Worm (Caenorhabditis elegans): ENCODE data around the gene F09E10.1.
A peak's percentile ranks its signal among the peaks of the same experiment; 100 is the strongest.

The F09E10.1 gene

DNA sequence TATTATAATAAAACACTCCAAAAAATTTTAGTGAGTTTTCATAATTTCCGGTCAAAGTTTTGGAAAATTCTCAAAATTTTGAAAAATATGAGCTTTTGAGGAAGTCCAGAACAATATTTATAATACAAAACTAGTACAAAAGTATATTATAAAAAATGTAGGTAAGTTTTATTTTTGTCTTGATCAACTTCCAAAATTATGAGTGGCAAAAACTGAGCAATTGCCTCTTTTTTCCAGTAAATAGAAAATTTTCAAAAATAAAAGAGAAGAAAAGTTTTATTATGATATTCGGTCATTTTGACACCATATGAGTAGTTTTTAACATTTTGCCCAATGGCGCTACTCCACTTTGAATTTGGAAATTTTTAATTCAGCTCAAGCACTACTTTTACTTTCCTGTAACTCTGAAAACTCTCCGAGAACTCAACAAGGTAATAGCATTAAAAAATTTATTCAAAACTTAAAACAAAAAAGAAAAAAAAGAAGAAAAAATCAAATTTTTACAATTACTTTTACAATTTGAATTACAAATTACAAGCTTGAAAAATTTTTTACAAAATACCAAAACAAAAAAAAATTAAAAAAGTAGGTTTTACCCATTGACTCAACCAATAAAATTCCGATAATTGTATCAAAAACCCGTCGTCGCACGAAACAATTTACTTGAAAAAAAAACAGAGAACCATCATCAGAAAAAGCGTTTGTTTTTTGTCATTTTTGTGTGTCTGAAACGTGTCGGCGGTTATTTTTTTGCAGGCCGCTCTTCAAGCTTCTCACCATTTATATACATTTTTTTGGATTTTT is 1.3 kb downstream of the F09E10.1 start (continued):
- TF ChIP-seq ceh-91 (GFP tag; IDR thresholded peaks at IDR 0.05) (peak; percentile 39; the same call in 1 of the 2 replicates), cebp-2 (GFP tag; IDR thresholded peaks at IDR 0.05) (0 out of 2 replicates have a peak, but pooled peaks have one; percentile 45), ztf-3 (GFP tag; optimal IDR thresholded peaks at IDR 0.05) (peak; percentile 80), T26A5.8 (tag; optimal IDR thresholded peaks at IDR 0.05) (no peak), snpc-4 (GFP tag; optimal IDR thresholded peaks at IDR 0.05) (no peak), snpc-4 (tag; optimal IDR thresholded peaks at IDR 0.05) (no peak), lag-1 (GFP tag; IDR thresholded peaks at IDR 0.05) (0 out of 2 replicates have a peak, but pooled peaks have one; percentile 80), rcor-1 (GFP tag; IDR thresholded peaks at IDR 0.05) (peak; percentile 74), ceh-100 (GFP tag; IDR thresholded peaks at IDR 0.05) (peak; percentile 64; the same call in 1 of the 2 replicates), Y53F4B.3 (GFP tag; IDR thresholded peaks at IDR 0.05) (peak; percentile 87; the same call in 1 of the 2 replicates), F23B12.7 (tag; optimal IDR thresholded peaks at IDR 0.05; ENCODE audit: insufficient read depth) (peak; percentile 2), bed-2 (GFP tag; IDR thresholded peaks at IDR 0.05) (no peak), Y53G8AR.9 (GFP tag; conservative IDR thresholded peaks at IDR 0.05) (peak; percentile 94), chd-7 (tag; optimal IDR thresholded peaks at IDR 0.05) (peak; percentile 68), attf-6 (GFP tag; IDR thresholded peaks at IDR 0.05) (no peak), C17E4.6 (GFP tag; IDR thresholded peaks at IDR 0.05) (peak; percentile 78), ama-1 (optimal IDR thresholded peaks at IDR 0.05) (no peak), ama-1 (GFP tag; optimal IDR thresholded peaks at IDR 0.05) (no peak), madf-6 (GFP tag; IDR thresholded peaks at IDR 0.05) (0 out of 2 replicates have a peak, but pooled peaks have one; percentile 15), unc-62 (GFP tag; optimal IDR thresholded peaks at IDR 0.05) (no peak), him-1 (tag; optimal IDR thresholded peaks at IDR 0.05) (no peak), lir-1 (GFP tag; conservative IDR thresholded peaks at IDR 0.05) (peak; percentile 47; the same call in 1 of the 2 replicates), ekl-4 (GFP tag; IDR thresholded peaks at IDR 0.05) (peak; percentile 49), hlh-26 (GFP tag; conservative IDR thresholded peaks at IDR 0.05) (no peak), snpc-1.3 (tag; optimal IDR thresholded peaks at IDR 0.05; ENCODE audit: insufficient read depth) (no peak), nhr-120 (GFP tag; IDR thresholded peaks at IDR 0.05) (0 out of 2 replicates have a peak, but pooled peaks have one; percentile 47), B0019.2 (GFP tag; conservative IDR thresholded peaks at IDR 0.05) (peak; percentile 6; the same call in 1 of the 2 replicates), hmg-20 (GFP tag; IDR thresholded peaks at IDR 0.05) (no peak; the same call in 1 of the 2 replicates), Y56A3A.18 (GFP tag; IDR thresholded peaks at IDR 0.05) (peak; percentile 89), madf-10 (tag; optimal IDR thresholded peaks at IDR 0.05) (no peak), tlf-1 (GFP tag; optimal IDR thresholded peaks at IDR 0.05) (peak; percentile 80), ztf-18 (tag; optimal IDR thresholded peaks at IDR 0.05) (no peak), zim-3 (tag; optimal IDR thresholded peaks at IDR 0.05) (peak; percentile 52), mes-4 (tag; optimal IDR thresholded peaks at IDR 0.05) (no peak), lsl-1 (GFP tag; optimal IDR thresholded peaks at IDR 0.05) (peak; percentile 27), let-526 (GFP tag; IDR thresholded peaks at IDR 0.05) (peak; percentile 93), ztf-22 (GFP tag; optimal IDR thresholded peaks at IDR 0.05) (peak; percentile 26), attf-5 (GFP tag; optimal IDR thresholded peaks at IDR 0.05) (peak; percentile 41), F52B5.7 (tag; optimal IDR thresholded peaks at IDR 0.05) (peak; percentile 76), bed-1 (GFP tag; IDR thresholded peaks at IDR 0.05) (no peak; the same call in 1 of the 2 replicates), dox-1 (GFP tag; IDR thresholded peaks at IDR 0.05) (0 out of 2 replicates have a peak, but pooled peaks have one; percentile 34), unc-130 (GFP tag; optimal IDR thresholded peaks at IDR 0.05) (no peak), F57C9.4 (tag; optimal IDR thresholded peaks at IDR 0.05) (peak; percentile 85), B0035.1 (tag; optimal IDR thresholded peaks at IDR 0.05) (peak; percentile 74), F55B11.4 (tag; optimal IDR thresholded peaks at IDR 0.05; ENCODE audit: borderline replicate concordance, insufficient read depth) (no peak), B0336.3 (GFP tag; IDR thresholded peaks at IDR 0.05) (peak; percentile 32; the same call in 1 of the 2 replicates), hsf-1 (GFP tag; IDR thresholded peaks at IDR 0.05) (peak; percentile 40; the same call in 1 of the 2 replicates)
